Worm (Caenorhabditis elegans): ENCODE results near the gene smc-4.

ce11 chrIII:4551963-4552362 lies 35.3 kb upstream of the smc-4 start:
- TF ChIP-seq him-1 (tag; optimal IDR thresholded peaks at IDR 0.05) (peak; percentile 32), dao-5 (tag; optimal IDR thresholded peaks at IDR 0.05) (no peak), W03F9.2 (tag; optimal IDR thresholded peaks at IDR 0.05) (peak; percentile 20)
